Fruit fly (Drosophila melanogaster): ENCODE results near the gene lz.

Gene lz

dm6 chrX:9286386-9286785 lies 1.9 kb downstream of the lz start:
- TF ChIP-seq fru (GFP tag; optimal IDR thresholded peaks at IDR 0.05) (no peak), Myc (optimal IDR thresholded peaks at IDR 0.05) (no peak), Vsx2 (GFP tag; optimal IDR thresholded peaks at IDR 0.05; ENCODE audit: partially characterized antibody) (no peak), CrebA (GFP tag; optimal IDR thresholded peaks at IDR 0.05; ENCODE audit: borderline replicate concordance) (no peak), Dfd (GFP tag; optimal IDR thresholded peaks at IDR 0.05) (no peak), Hnf4 (GFP tag; optimal IDR thresholded peaks at IDR 0.05) (no peak), pan (optimal IDR thresholded peaks at IDR 0.05) (no peak), OdsH (GFP tag; optimal IDR thresholded peaks at IDR 0.05) (no peak), dmrt93B (GFP tag; optimal IDR thresholded peaks at IDR 0.05) (no peak), woc (GFP tag; optimal IDR thresholded peaks at IDR 0.05) (no peak)

- TF ChIP-seq dmrt93B (GFP tag; optimal IDR thresholded peaks at IDR 0.05) (no peak), Jra (GFP tag; optimal IDR thresholded peaks at IDR 0.05) (no peak), tai (GFP tag; optimal IDR thresholded peaks at IDR 0.05) (no peak), psq (GFP tag; optimal IDR thresholded peaks at IDR 0.05) (no peak), OdsH (GFP tag; optimal IDR thresholded peaks at IDR 0.05) (no peak), Rel (GFP tag; optimal IDR thresholded peaks at IDR 0.05) (no peak), Rel (tag; optimal IDR thresholded peaks at IDR 0.05) (no peak), woc (GFP tag; optimal IDR thresholded peaks at IDR 0.05) (no peak), HLH106 (tag; optimal IDR thresholded peaks at IDR 0.05) (no peak), pan (optimal IDR thresholded peaks at IDR 0.05) (no peak), sage (GFP tag; optimal IDR thresholded peaks at IDR 0.05) (no peak), Hr83 (GFP tag; optimal IDR thresholded peaks at IDR 0.05; ENCODE audit: poor library complexity, severe bottlenecking) (no peak), GATAd (GFP tag; optimal IDR thresholded peaks at IDR 0.05) (no peak), Sp1 (GFP tag; optimal IDR thresholded peaks at IDR 0.05) (no peak)
These were observed 6.8 kb downstream of the lz start for dm6 chrX:9291270-9291669.

dm6 chrX:9295518-9295917 lies 11.1 kb downstream of the lz start:
- TF ChIP-seq h (GFP tag; optimal IDR thresholded peaks at IDR 0.05): peak; percentile 9
- no peak for TF ChIP-seq GATAd (GFP tag; optimal IDR thresholded peaks at IDR 0.05)

- TF ChIP-seq Hr78 (GFP tag; optimal IDR thresholded peaks at IDR 0.05): no peak
- no peak for TF ChIP-seq Vsx2 (GFP tag; optimal IDR thresholded peaks at IDR 0.05; ENCODE audit: partially characterized antibody)
- peak; percentile 92 for TF ChIP-seq Dfd (GFP tag; optimal IDR thresholded peaks at IDR 0.05)
These were observed 12.1 kb downstream of the lz start for dm6 chrX:9296518-9296917.

dm6 chrX:9297661-9298433 lies 13.4 kb downstream of the lz start:
- TF ChIP-seq lola (GFP tag; optimal IDR thresholded peaks at IDR 0.05) (no peak), HLH106 (tag; optimal IDR thresholded peaks at IDR 0.05) (peak; percentile 55), OdsH (GFP tag; optimal IDR thresholded peaks at IDR 0.05) (peak; percentile 29), brk (GFP tag; optimal IDR thresholded peaks at IDR 0.05) (no peak), sv (GFP tag; optimal IDR thresholded peaks at IDR 0.05) (no peak), CG9705 (GFP tag; optimal IDR thresholded peaks at IDR 0.05) (no peak), Hnf4 (GFP tag; optimal IDR thresholded peaks at IDR 0.05) (peak; percentile 6), Dfd (GFP tag; optimal IDR thresholded peaks at IDR 0.05) (no peak), jim (GFP tag; optimal IDR thresholded peaks at IDR 0.05) (no peak), h (GFP tag; optimal IDR thresholded peaks at IDR 0.05) (peak; percentile 44), CG32264 (GFP tag; optimal IDR thresholded peaks at IDR 0.05) (no peak), Rel (GFP tag; optimal IDR thresholded peaks at IDR 0.05) (no peak), Rel (tag; optimal IDR thresholded peaks at IDR 0.05) (peak; percentile 56), dmrt93B (GFP tag; optimal IDR thresholded peaks at IDR 0.05) (peak; percentile 8), fru (GFP tag; optimal IDR thresholded peaks at IDR 0.05) (peak; percentile 26), sage (GFP tag; optimal IDR thresholded peaks at IDR 0.05) (no peak), Sp1 (GFP tag; optimal IDR thresholded peaks at IDR 0.05) (peak; percentile 12), CrebA (GFP tag; optimal IDR thresholded peaks at IDR 0.05; ENCODE audit: borderline replicate concordance) (no peak), Hr83 (GFP tag; optimal IDR thresholded peaks at IDR 0.05; ENCODE audit: poor library complexity, severe bottlenecking) (no peak), pan (optimal IDR thresholded peaks at IDR 0.05) (no peak), Hr78 (GFP tag; optimal IDR thresholded peaks at IDR 0.05) (no peak), Jra (GFP tag; optimal IDR thresholded peaks at IDR 0.05) (no peak), woc (GFP tag; optimal IDR thresholded peaks at IDR 0.05) (peak; percentile 8), Dif (GFP tag; optimal IDR thresholded peaks at IDR 0.05; ENCODE audit: partially characterized antibody) (no peak), dl (GFP tag; optimal IDR thresholded peaks at IDR 0.05; ENCODE audit: insufficient read depth in 1 of 2, partially characterized antibody in 2 of 2) (no peak), psq (GFP tag; optimal IDR thresholded peaks at IDR 0.05) (peak; percentile 1), Myc (optimal IDR thresholded peaks at IDR 0.05) (no peak), Abd-B (GFP tag; optimal IDR thresholded peaks at IDR 0.05) (no peak), usp (GFP tag; optimal IDR thresholded peaks at IDR 0.05) (no peak), tai (GFP tag; optimal IDR thresholded peaks at IDR 0.05) (peak; percentile 13), Mio (GFP tag; optimal IDR thresholded peaks at IDR 0.05) (no peak), GATAd (GFP tag; optimal IDR thresholded peaks at IDR 0.05) (no peak), ey (GFP tag; optimal IDR thresholded peaks at IDR 0.05) (peak; percentile 50), Vsx2 (GFP tag; optimal IDR thresholded peaks at IDR 0.05; ENCODE audit: partially characterized antibody) (no peak), dsf (GFP tag; optimal IDR thresholded peaks at IDR 0.05; ENCODE audit: borderline replicate concordance) (no peak), rgr (GFP tag; optimal IDR thresholded peaks at IDR 0.05) (peak; percentile 47), N (GFP tag; optimal IDR thresholded peaks at IDR 0.05) (no peak)

Data from whole organism, wandering third instar larva.